Worm (Caenorhabditis elegans): ENCODE data around the gene gos-28.

- TF ChIP-seq dao-5 (tag; optimal IDR thresholded peaks at IDR 0.05), result no peak
- no peak for TF ChIP-seq him-1 (tag; optimal IDR thresholded peaks at IDR 0.05)
These were observed 18.2 kb upstream of the gos-28 start, which contains the start of the genes T20B12.5 and T20B12.4 for ce11 chrIII:7367012-7367760.

Data from whole organism, L4/young adult.